Worm (Caenorhabditis elegans) whole organism, L1 larva: ENCODE results near the gene srx-3.

ENCODE experiments used
- ceh-82 ChIP-seq, 3 experiments: fragments of 150-350 bp in 1 of 3; sonication (generic microtip) in 2 of 3; optimal IDR thresholded peaks; 2 replicates each; lab custom pipeline; 2014 to 2017; ENCODE audit warnings: missing biosample characterization in 3 of 3, missing genetic modification characterization in 3 of 3
- swsn-7 ChIP-seq: sonication (generic microtip); optimal IDR thresholded peaks from 2 replicates; lab custom pipeline; 2016; ENCODE audit warnings: missing genetic modification characterization, missing compliant biosample characterization
- ztf-11 ChIP-seq, 2 experiments: sonication (generic microtip); optimal IDR thresholded peaks; 2 replicates each; lab custom pipeline; 2016 to 2017; ENCODE audit warnings: missing genetic modification characterization in 2 of 2, missing biosample characterization in 1 of 2, missing compliant biosample characterization in 1 of 2

DNA sequence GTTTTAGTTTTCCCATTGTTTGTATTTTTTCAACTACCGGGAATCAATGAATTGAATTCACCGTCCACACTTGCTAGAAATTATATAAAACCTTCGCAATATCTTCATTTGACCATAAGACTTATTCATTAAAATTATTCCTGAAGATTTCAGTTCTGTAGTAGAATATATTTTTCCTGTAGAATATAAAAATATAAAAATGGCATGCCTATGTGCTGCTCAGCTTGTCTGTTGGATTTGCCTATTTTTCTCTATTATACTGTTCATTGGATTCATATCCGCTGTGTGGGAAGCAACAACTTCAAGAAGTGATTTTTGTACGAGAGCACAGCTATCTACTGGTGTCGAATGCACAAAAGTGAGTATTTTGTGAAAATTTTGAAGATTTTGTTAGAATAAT is 13.7 kb upstream of the srx-3 start, which contains the start of gene F59E11.6:
- no peak for TF ChIP-seq swsn-7 (tag; lab: Kevin White, UChicago)
- no peak for TF ChIP-seq ceh-82 (tag; optimal IDR thresholded peaks at IDR 0.05; lab: Kevin White, UChicago)
- TF ChIP-seq ztf-11 (tag; optimal IDR thresholded peaks at IDR 0.05; lab: Kevin White, UChicago): no peak
